Fruit fly (Drosophila melanogaster): ENCODE measurements around the gene CG10996.

CG10996 gene

dm6 chrX:13753775-13754174 is 43.7 kb downstream of the CG10996 start:
- peak; percentile 39 for TF ChIP-seq CG17801 (GFP tag; optimal IDR thresholded peaks at IDR 0.05; ENCODE audit: partially characterized antibody)

DNA sequence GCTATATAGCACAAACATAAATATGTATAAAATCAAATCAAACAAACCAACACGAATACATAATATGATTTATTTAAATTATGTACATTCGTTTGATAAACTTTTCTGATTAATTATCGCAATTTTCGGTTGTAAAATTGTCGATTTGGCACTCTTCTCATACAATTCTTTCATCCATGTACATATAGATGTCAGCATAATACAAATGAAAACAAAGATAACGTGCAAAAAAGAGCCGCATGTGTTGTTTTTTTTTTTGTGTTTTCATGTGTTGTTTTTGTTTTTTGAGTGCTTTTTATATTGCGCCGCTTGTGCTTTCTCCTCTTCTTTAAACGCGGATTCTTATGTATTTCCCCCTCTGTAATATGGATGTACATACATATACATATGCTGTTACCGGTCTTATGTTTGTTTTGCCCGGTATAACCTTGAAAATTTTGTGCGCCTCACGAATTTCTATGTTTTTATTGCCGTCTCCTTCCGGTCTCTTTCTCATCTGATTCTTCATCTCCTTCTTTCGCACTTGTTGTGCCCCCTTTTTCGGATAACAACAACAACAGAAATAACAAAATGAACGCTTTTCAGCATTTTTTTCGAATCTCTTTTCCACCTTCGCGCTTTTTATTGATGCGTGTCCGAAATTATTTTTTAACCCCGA is 44.2 kb downstream of the CG10996 start:
- TF ChIP-seq CG17801 (GFP tag; optimal IDR thresholded peaks at IDR 0.05; ENCODE audit: partially characterized antibody) = no peak

DNA sequence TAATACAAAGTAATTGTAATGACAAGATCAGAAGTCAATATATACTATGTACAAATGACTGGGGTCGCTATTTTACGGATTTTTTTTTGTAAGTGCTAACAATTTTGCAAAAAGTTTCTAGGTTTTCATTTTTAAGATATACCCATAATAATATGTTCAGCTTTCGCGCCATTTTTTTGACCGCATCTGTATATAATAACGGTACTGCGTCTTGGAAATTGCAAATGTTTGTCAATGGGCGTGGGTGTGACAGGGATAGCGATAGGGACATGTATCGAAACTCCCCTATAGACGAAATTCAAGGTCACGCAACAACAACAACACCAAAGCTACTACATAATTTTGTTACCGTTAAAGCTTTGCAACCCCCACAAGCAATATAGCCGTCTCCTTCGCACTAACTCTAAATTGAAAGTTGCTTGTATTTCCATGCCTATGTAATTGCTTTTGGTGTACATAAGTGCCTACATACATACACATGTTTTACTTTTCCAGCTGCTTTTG is 44.8 kb downstream of the CG10996 start:
- TF ChIP-seq CG17801 (GFP tag; optimal IDR thresholded peaks at IDR 0.05; ENCODE audit: partially characterized antibody) = no peak

DNA sequence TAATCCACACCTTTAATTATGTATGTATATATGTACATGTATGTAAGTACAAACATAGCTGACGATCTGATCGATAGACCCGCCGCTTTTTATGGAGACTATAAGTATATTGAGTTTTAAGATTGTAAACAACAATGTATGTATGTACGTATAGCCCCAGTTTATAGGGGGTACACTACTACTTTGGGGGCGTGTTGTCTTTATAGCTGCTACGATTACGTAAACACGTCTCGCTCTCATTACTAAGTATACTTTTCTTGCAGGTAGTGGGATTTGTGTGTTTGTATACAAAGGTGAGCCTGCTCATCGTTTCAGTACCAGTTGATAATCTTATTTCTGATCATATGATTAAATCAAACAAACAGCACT is 47.6 kb downstream of the CG10996 start:
- TF ChIP-seq CG17801 (GFP tag; optimal IDR thresholded peaks at IDR 0.05; ENCODE audit: partially characterized antibody) = peak; percentile 5

dm6 chrX:13748906-13749872 is 48.2 kb downstream of the CG10996 start:
- TF ChIP-seq CG17801 (GFP tag; optimal IDR thresholded peaks at IDR 0.05; ENCODE audit: partially characterized antibody) = peak; percentile 53

dm6 chrX:13747635-13748467 is 49.6 kb downstream of the CG10996 start:
- TF ChIP-seq CG17801 (GFP tag; optimal IDR thresholded peaks at IDR 0.05; ENCODE audit: partially characterized antibody) = peak; percentile 91

DNA sequence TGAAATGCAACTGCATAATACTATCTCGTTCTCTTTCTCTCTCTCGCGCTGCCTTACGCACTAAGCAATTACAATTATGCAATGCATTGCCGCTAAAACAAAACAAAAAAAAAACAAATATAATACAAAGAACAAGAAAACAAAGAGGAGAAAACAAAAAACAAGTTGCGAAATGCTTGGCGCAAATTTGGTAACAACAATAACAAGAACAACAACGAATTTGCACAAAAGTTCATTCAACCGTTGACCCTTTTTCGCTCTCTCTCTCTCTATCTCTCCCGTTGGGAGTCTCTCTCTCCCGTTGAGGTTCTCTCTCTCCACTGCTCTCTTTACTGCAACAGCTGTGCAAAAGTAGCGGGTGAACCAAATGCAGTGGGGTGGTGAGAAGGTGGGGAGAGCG is 50.4 kb downstream of the CG10996 start:
- TF ChIP-seq CG17801 (GFP tag; optimal IDR thresholded peaks at IDR 0.05; ENCODE audit: partially characterized antibody) = no peak

Measured in ovary, adult (tissue).